Fruit fly (Drosophila melanogaster): Measurements from ENCODE around the gene Tpt.

Tpt gene

DNA sequence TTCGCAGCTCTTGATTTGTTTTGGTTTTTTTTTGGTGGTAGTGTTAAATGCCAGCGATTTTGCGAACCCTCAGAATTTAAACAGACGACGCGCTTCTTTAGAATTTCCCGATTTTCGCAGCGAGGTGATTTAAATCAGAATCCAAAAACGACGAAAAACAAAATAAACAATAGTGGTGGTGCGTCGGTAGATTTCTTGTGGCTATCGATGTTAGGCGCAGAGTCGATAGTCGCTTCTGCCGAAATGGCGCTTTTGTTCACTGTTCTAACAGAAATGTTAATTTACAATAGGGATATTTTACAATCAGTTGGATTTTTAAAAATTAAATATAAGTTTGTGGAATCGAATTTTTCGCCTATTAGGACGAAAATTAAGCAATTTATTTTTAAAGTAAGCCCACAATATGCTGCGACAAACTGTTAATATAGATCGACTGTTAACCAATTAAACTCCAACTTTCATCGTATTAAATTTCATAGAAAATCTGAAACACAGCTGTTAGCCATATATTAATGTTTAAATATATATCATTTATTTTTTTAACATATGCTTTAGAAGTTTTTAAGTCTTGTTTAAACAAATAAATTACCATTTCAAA, 44.2 kb upstream of the Tpt start, which contains the start of gene CG6983 (continued):
- TF ChIP-seq CG10959 (GFP tag; IDR thresholded peaks at IDR 0.05) (no peak), CG2202 (tag; optimal IDR thresholded peaks at IDR 0.05) (no peak), CG1233 (GFP tag; optimal IDR thresholded peaks at IDR 0.05) (no peak), Asciz (GFP tag; optimal IDR thresholded peaks at IDR 0.05) (no peak), da (GFP tag; optimal IDR thresholded peaks at IDR 0.05) (no peak), CG3838 (GFP tag; optimal IDR thresholded peaks at IDR 0.05) (no peak), phol (tag; optimal IDR thresholded peaks at IDR 0.05) (no peak), CG8765 (GFP tag; IDR thresholded peaks at IDR 0.05) (no peak), CG14667 (GFP tag; IDR thresholded peaks at IDR 0.05) (no peak), CG7839 (tag; optimal IDR thresholded peaks at IDR 0.05) (no peak), Ravus (GFP tag; IDR thresholded peaks at IDR 0.05) (no peak), caup (GFP tag; optimal IDR thresholded peaks at IDR 0.05; ENCODE audit: severe bottlenecking) (no peak), NK7.1 (GFP tag; optimal IDR thresholded peaks at IDR 0.05) (no peak), Ssrp (tag; optimal IDR thresholded peaks at IDR 0.05) (no peak), cwo (GFP tag; optimal IDR thresholded peaks at IDR 0.05) (no peak), cato (GFP tag; optimal IDR thresholded peaks at IDR 0.05; ENCODE audit: borderline replicate concordance) (no peak), CG10654 (GFP tag; optimal IDR thresholded peaks at IDR 0.05) (no peak), wdn (GFP tag; IDR thresholded peaks at IDR 0.05) (no peak), Dip2 (GFP tag; IDR thresholded peaks at IDR 0.05) (no peak), CG16779 (GFP tag; IDR thresholded peaks at IDR 0.05) (no peak), en (GFP tag; optimal IDR thresholded peaks at IDR 0.05) (no peak), pzg (GFP tag; optimal IDR thresholded peaks at IDR 0.05) (no peak), chn (GFP tag; optimal IDR thresholded peaks at IDR 0.05) (no peak), vvl (GFP tag; IDR thresholded peaks at IDR 0.05) (0 out of 2 replicates have a peak, but pooled peaks have one; percentile 6), CG11456 (GFP tag; IDR thresholded peaks at IDR 0.05) (no peak), ci (GFP tag; IDR thresholded peaks at IDR 0.05) (peak; percentile 77; the same call in 2 of the 3 replicates), cg (GFP tag; optimal IDR thresholded peaks at IDR 0.05) (no peak), stwl (tag; optimal IDR thresholded peaks at IDR 0.05) (peak; percentile 16), CG12219 (GFP tag; optimal IDR thresholded peaks at IDR 0.05) (no peak), HHEX (GFP tag; optimal IDR thresholded peaks at IDR 0.05) (no peak), CG2199 (GFP tag; IDR thresholded peaks at IDR 0.05) (no peak), CG18011 (GFP tag; optimal IDR thresholded peaks at IDR 0.05) (no peak), Sox100B (GFP tag; optimal IDR thresholded peaks at IDR 0.05) (no peak), gfzf (GFP tag; optimal IDR thresholded peaks at IDR 0.05) (no peak), Ptx1 (GFP tag; IDR thresholded peaks at IDR 0.05) (no peak), NFAT (GFP tag; IDR thresholded peaks at IDR 0.05) (no peak), croc (GFP tag; conservative IDR thresholded peaks at IDR 0.05) (no peak), esg (GFP tag; conservative IDR thresholded peaks at IDR 0.05) (no peak), CG33213 (GFP tag; optimal IDR thresholded peaks at IDR 0.05) (no peak), onecut (GFP tag; IDR thresholded peaks at IDR 0.05) (no peak), Sox102F (GFP tag; optimal IDR thresholded peaks at IDR 0.05) (peak; percentile 5), pho (GFP tag; optimal IDR thresholded peaks at IDR 0.05) (no peak), CG10366 (GFP tag; IDR thresholded peaks at IDR 0.05) (no peak), CG10321 (GFP tag; IDR thresholded peaks at IDR 0.05) (no peak), p53 (GFP tag; optimal IDR thresholded peaks at IDR 0.05) (no peak), CG30403 (GFP tag; optimal IDR thresholded peaks at IDR 0.05) (no peak), bowl (GFP tag; IDR thresholded peaks at IDR 0.05) (no peak), CG1832 (GFP tag; optimal IDR thresholded peaks at IDR 0.05) (no peak), NC2α (GFP tag; optimal IDR thresholded peaks at IDR 0.05) (no peak), lbe (GFP tag; optimal IDR thresholded peaks at IDR 0.05) (no peak), Atf3 (GFP tag; optimal IDR thresholded peaks at IDR 0.05) (no peak), Lpt (GFP tag; optimal IDR thresholded peaks at IDR 0.05) (no peak)

Data from whole organism, embryonic.